Worm (Caenorhabditis elegans) whole organism, L2 larva: ENCODE measurements around the gene K02F6.5.

ENCODE experiments used
- C34F6.9 ChIP-seq: fragments of 150-350 bp; optimal IDR thresholded peaks from 2 replicates; lab custom pipeline; 2014; ENCODE audit warnings: missing biosample characterization, missing genetic modification characterization
- R02D3.7 ChIP-seq: fragments of 150-350 bp; optimal IDR thresholded peaks from 2 replicates; lab custom pipeline; 2014; ENCODE audit warnings: missing biosample characterization, missing genetic modification characterization
- ZK546.5 ChIP-seq: sonication (generic microtip); optimal IDR thresholded peaks from 2 replicates; lab custom pipeline; 2017; ENCODE audit warnings: missing biosample characterization, missing genetic modification characterization
- ceh-82 ChIP-seq: fragments of 150-350 bp; optimal IDR thresholded peaks from 2 replicates; lab custom pipeline; 2014; ENCODE audit warnings: missing biosample characterization, missing genetic modification characterization
- elt-3 ChIP-seq: sonication (generic microtip); optimal IDR thresholded peaks from 2 replicates; lab custom pipeline; 2017; ENCODE audit warnings: missing biosample characterization, missing genetic modification characterization
- lsy-2 ChIP-seq, 2 experiments: fragments of 150-350 bp in 1 of 2; sonication (generic microtip) in 1 of 2; optimal IDR thresholded peaks; 2 replicates each; lab custom pipeline; 2014 to 2017; ENCODE audit warnings: missing biosample characterization in 2 of 2, missing genetic modification characterization in 2 of 2
- nhr-11 ChIP-seq: fragments of 150-350 bp; optimal IDR thresholded peaks from 2 replicates; lab custom pipeline; 2014; ENCODE audit warnings: missing biosample characterization, missing genetic modification characterization
- nhr-237 ChIP-seq: fragments of 150-350 bp; optimal IDR thresholded peaks from 2 replicates; lab custom pipeline; 2014; ENCODE audit warnings: missing biosample characterization, missing genetic modification characterization
- nhr-77 ChIP-seq: fragments of 150-350 bp; optimal IDR thresholded peaks from 2 replicates; lab custom pipeline; 2014; ENCODE audit warnings: missing biosample characterization, missing genetic modification characterization
- sem-4 ChIP-seq: fragments of 150-350 bp; optimal IDR thresholded peaks from 2 replicates; lab custom pipeline; 2014; ENCODE audit warnings: missing biosample characterization, missing genetic modification reagents, missing genetic modification characterization
- skn-1 ChIP-seq: sonication (generic microtip); optimal IDR thresholded peaks from 2 replicates; lab custom pipeline; 2017; ENCODE audit warnings: missing biosample characterization, missing genetic modification characterization
- sma-3 ChIP-seq: sonication (generic microtip); optimal IDR thresholded peaks from 2 replicates; lab custom pipeline; 2016; ENCODE audit warnings: missing genetic modification reagents, missing genetic modification characterization, missing compliant biosample characterization
- snpc-4 ChIP-seq: fragments of 150-350 bp; optimal IDR thresholded peaks from 2 replicates; lab custom pipeline; 2014; ENCODE audit warnings: missing biosample characterization, missing genetic modification characterization

DNA sequence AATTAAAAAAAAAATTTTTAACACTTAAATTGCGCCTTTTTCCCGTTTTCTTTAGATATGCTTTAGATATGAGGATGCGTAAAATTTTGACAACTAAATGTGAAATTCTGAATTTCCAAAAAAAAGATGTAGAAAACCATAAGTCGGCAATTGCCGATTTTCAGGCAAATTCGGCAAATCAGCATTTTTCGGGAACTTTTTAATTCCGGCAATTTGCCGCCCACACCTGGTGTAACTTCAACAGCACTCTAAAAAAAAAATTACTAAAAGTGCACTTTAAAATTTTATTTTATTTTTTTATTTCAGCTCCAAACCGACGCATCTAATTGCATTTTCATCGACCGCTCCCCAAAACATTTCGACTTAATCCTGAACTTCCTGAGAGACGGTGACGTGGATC, 4.1 kb upstream of the K02F6.5 start, which contains the start of gene K02F6.6:
- TF ChIP-seq ceh-82 (tag; lab: Kevin White, UChicago) (no peak), elt-3 (no peak), nhr-237 (no peak), sem-4 (tag; lab: Kevin White, UChicago) (no peak), C34F6.9 (tag; lab: Kevin White, UChicago) (no peak), ZK546.5 (tag; lab: Kevin White, UChicago) (no peak), nhr-77 (no peak), sma-3 (GFP tag; lab: Kevin White, UChicago) (no peak), R02D3.7 (no peak), skn-1 (tag; lab: Kevin White, UChicago) (no peak), lsy-2 (tag; optimal IDR thresholded peaks at IDR 0.05; lab: Kevin White, UChicago) (no peak), nhr-11 (tag; lab: Kevin White, UChicago) (no peak), snpc-4 (tag; lab: Kevin White, UChicago) (no peak)
